Worm (Caenorhabditis elegans) whole organism, midembryonic: Measurements from ENCODE around the gene K11D12.7.

Experiments
- T22C8.4 ChIP-seq: fragments of 200-800 bp; sonication (Bioruptor generic); IDR thresholded peaks from 2 replicates; pipeline ENCODE4 v1.3.6; 2022; ENCODE audit warnings: missing genetic modification characterization, missing compliant biosample characterization
- cog-1 ChIP-seq: sonication (generic microtip); optimal IDR thresholded peaks from 2 replicates; lab custom pipeline; 2016; ENCODE audit warnings: missing genetic modification characterization, missing compliant biosample characterization
- flt-1 ChIP-seq: fragments of 200-800 bp; sonication (Bioruptor generic); IDR thresholded peaks from 2 replicates; pipeline ENCODE4 v1.3.6; 2022; ENCODE audit warnings: missing genetic modification characterization, missing compliant biosample characterization
- klf-2 ChIP-seq: fragments of 200-800 bp; sonication (Bioruptor generic); conservative IDR thresholded peaks from 2 replicates; pipeline ENCODE4 v1.3.6; 2022; ENCODE audit warnings: missing genetic modification reagents, missing genetic modification characterization, missing compliant biosample characterization
- med-1 ChIP-seq: sonication (generic microtip); optimal IDR thresholded peaks from 2 replicates; lab custom pipeline; 2017; ENCODE audit warnings: missing genetic modification characterization, mild to moderate bottlenecking, missing compliant biosample characterization, antibody characterized with exemption, missing genetic modification reagents; ENCODE audit not compliant: insufficient read depth
- ref-1 ChIP-seq: fragments of 200-800 bp; sonication (Bioruptor generic); conservative IDR thresholded peaks from 2 replicates; pipeline ENCODE4 v1.3.6; 2022; ENCODE audit warnings: missing genetic modification reagents, missing genetic modification characterization, missing compliant biosample characterization
- tab-1 ChIP-seq: fragments of 200-800 bp; sonication (Bioruptor generic); IDR thresholded peaks from 2 replicates; pipeline ENCODE4 v1.3.6; 2022; ENCODE audit warnings: missing genetic modification characterization, missing compliant biosample characterization
- ztf-23 ChIP-seq: fragments of 200-800 bp; sonication (Bioruptor generic); IDR thresholded peaks from 2 replicates; pipeline ENCODE4 v1.3.6; 2022; ENCODE audit warnings: missing genetic modification reagents, missing genetic modification characterization, missing compliant biosample characterization
- ztf-29 ChIP-seq: fragments of 200-800 bp; sonication (Bioruptor generic); IDR thresholded peaks from 2 replicates; pipeline ENCODE4 v1.3.6; 2022; ENCODE audit warnings: missing genetic modification reagents, missing genetic modification characterization, missing compliant biosample characterization

K11D12.7 gene

ce11 chrV:5036364-5036763 is at the start of gene K11D12.7:
Gene K11D12.7, minus strand, starts transcription at chrV:5036464.
- TF ChIP-seq ztf-29 (GFP tag; lab: Robert Waterston, UW): no peak
- TF ChIP-seq flt-1 (GFP tag; lab: Robert Waterston, UW): no peak
- TF ChIP-seq tab-1 (GFP tag; lab: Robert Waterston, UW): no peak
- TF ChIP-seq ref-1 (GFP tag; lab: Robert Waterston, UW): no peak
- no peak for TF ChIP-seq T22C8.4 (GFP tag; lab: Robert Waterston, UW)
- no peak for TF ChIP-seq med-1 (GFP tag; lab: Kevin White, UChicago)
- no peak for TF ChIP-seq cog-1 (tag; lab: Kevin White, UChicago)
- no peak for TF ChIP-seq klf-2 (GFP tag; lab: Robert Waterston, UW)
- no peak for TF ChIP-seq ztf-23 (GFP tag; lab: Robert Waterston, UW)

- TF ChIP-seq med-1 (GFP tag; lab: Kevin White, UChicago): no peak
Observed at ce11 chrV:5084957-5085465, 48.7 kb upstream of the K11D12.7 start, which contains the start of gene Y58A7A.4. Gene Y58A7A.4, minus strand, starts transcription at chrV:5085007.

- TF ChIP-seq cog-1 (tag; lab: Kevin White, UChicago) (no peak), flt-1 (GFP tag; lab: Robert Waterston, UW) (no peak), T22C8.4 (GFP tag; lab: Robert Waterston, UW) (no peak), klf-2 (GFP tag; lab: Robert Waterston, UW) (no peak)
Observed at ce11 chrV:5080853-5081338, 44.6 kb upstream of the K11D12.7 start, which contains the start of gene Y58A7A.3. Gene Y58A7A.3, minus strand, starts transcription at chrV:5080903.

- TF ChIP-seq tab-1 (GFP tag; lab: Robert Waterston, UW): peak; percentile 82; the same call in 1 of the 2 replicates
- TF ChIP-seq flt-1 (GFP tag; lab: Robert Waterston, UW): peak; percentile 68; the same call in 1 of the 2 replicates
- peak; percentile 89 for TF ChIP-seq klf-2 (GFP tag; lab: Robert Waterston, UW)
- peak; percentile 95 for TF ChIP-seq ztf-23 (GFP tag; lab: Robert Waterston, UW)
- peak; percentile 90 for TF ChIP-seq ref-1 (GFP tag; lab: Robert Waterston, UW)
Observed at ce11 chrV:5075343-5075742, 39.1 kb upstream of the K11D12.7 start.

- TF ChIP-seq med-1 (GFP tag; lab: Kevin White, UChicago) (no peak), T22C8.4 (GFP tag; lab: Robert Waterston, UW) (no peak), ztf-29 (GFP tag; lab: Robert Waterston, UW) (no peak), tab-1 (GFP tag; lab: Robert Waterston, UW) (no peak), ztf-23 (GFP tag; lab: Robert Waterston, UW) (no peak), cog-1 (tag; lab: Kevin White, UChicago) (no peak)
Observed at ce11 chrV:5072082-5072481, 35.8 kb upstream of the K11D12.7 start, which contains the start of gene Y58A7A.2. Gene Y58A7A.2, minus strand, starts transcription at chrV:5072182.

ce11 chrV:5069440-5069839 is 33.2 kb upstream of the K11D12.7 start, which contains the start of gene Y58A7A.1:
Gene Y58A7A.1, minus strand, starts transcription at chrV:5069540.
- TF ChIP-seq flt-1 (GFP tag; lab: Robert Waterston, UW) (no peak), klf-2 (GFP tag; lab: Robert Waterston, UW) (no peak), ref-1 (GFP tag; lab: Robert Waterston, UW) (no peak), ztf-23 (GFP tag; lab: Robert Waterston, UW) (no peak), cog-1 (tag; lab: Kevin White, UChicago) (no peak), tab-1 (GFP tag; lab: Robert Waterston, UW) (no peak), T22C8.4 (GFP tag; lab: Robert Waterston, UW) (no peak), med-1 (GFP tag; lab: Kevin White, UChicago) (no peak), ztf-29 (GFP tag; lab: Robert Waterston, UW) (no peak)

- TF ChIP-seq cog-1 (tag; lab: Kevin White, UChicago): no peak
- TF ChIP-seq tab-1 (GFP tag; lab: Robert Waterston, UW): no peak
- TF ChIP-seq med-1 (GFP tag; lab: Kevin White, UChicago): no peak
- no peak for TF ChIP-seq klf-2 (GFP tag; lab: Robert Waterston, UW)
- no peak for TF ChIP-seq ztf-29 (GFP tag; lab: Robert Waterston, UW)
- no peak for TF ChIP-seq ref-1 (GFP tag; lab: Robert Waterston, UW)
- TF ChIP-seq ztf-23 (GFP tag; lab: Robert Waterston, UW): no peak
- no peak for TF ChIP-seq T22C8.4 (GFP tag; lab: Robert Waterston, UW)
- no peak for TF ChIP-seq flt-1 (GFP tag; lab: Robert Waterston, UW)
Observed at ce11 chrV:5067390-5067789, 31.1 kb upstream of the K11D12.7 start.

ce11 chrV:5064761-5065421 is 28.6 kb upstream of the K11D12.7 start, which contains the start of gene mlk-1:
Gene mlk-1, minus strand, starts transcription at chrV:5064811.
- TF ChIP-seq ref-1 (GFP tag; lab: Robert Waterston, UW) (no peak), cog-1 (tag; lab: Kevin White, UChicago) (peak; percentile 41)

- TF ChIP-seq klf-2 (GFP tag; lab: Robert Waterston, UW) (no peak), med-1 (GFP tag; lab: Kevin White, UChicago) (no peak), ztf-29 (GFP tag; lab: Robert Waterston, UW) (no peak), ref-1 (GFP tag; lab: Robert Waterston, UW) (no peak), tab-1 (GFP tag; lab: Robert Waterston, UW) (no peak), T22C8.4 (GFP tag; lab: Robert Waterston, UW) (no peak), cog-1 (tag; lab: Kevin White, UChicago) (no peak), flt-1 (GFP tag; lab: Robert Waterston, UW) (no peak), ztf-23 (GFP tag; lab: Robert Waterston, UW) (no peak)
Observed at ce11 chrV:5053335-5053734, 17.1 kb upstream of the K11D12.7 start, which contains the start of gene cwp-4. Gene cwp-4, plus strand, starts transcription at chrV:5053635.
